Worm (Caenorhabditis elegans) whole organism, late embryonic: ENCODE results near the gene T04H1.5.

ENCODE experiments used
- F13H6.1 ChIP-seq: sonication (generic microtip); optimal IDR thresholded peaks from 2 replicates; lab custom pipeline; 2016; ENCODE audit warnings: missing genetic modification characterization, missing compliant biosample characterization
- mec-3 ChIP-seq: sonication (generic microtip); optimal IDR thresholded peaks from 2 replicates; lab custom pipeline; 2016; ENCODE audit warnings: borderline replicate concordance, missing genetic modification characterization, missing compliant biosample characterization

DNA sequence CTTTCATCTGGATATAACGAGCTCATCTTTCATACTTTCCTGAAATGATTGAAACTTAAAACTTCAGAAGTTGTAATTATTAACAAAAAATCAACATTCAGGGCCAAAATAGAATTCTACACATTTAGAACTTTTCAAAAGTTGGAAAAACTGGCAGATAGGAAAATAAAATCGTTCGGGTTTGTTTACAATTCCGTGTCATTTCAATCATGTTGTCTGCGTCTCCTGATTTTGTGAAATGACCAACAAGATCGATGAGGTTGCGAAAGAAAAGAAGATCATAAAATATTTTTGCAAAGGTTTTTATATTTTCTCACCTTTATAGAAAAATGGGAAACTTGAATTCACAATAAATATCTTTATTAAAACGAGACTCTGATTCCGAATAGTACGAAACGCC lies 37.4 kb downstream of the T04H1.5 start, which contains the start of gene rskd-1:
- TF ChIP-seq mec-3 (no peak), F13H6.1 (tag; lab: Kevin White, UChicago) (no peak)
